Worm (Caenorhabditis elegans) whole organism, early embryonic: Measurements from ENCODE around the gene M28.4.

Experiments used
- F13C5.2 ChIP-seq: sonication (generic microtip); optimal IDR thresholded peaks from 2 replicates; lab custom pipeline; 2017; ENCODE audit warnings: mild to moderate bottlenecking, missing genetic modification characterization, inconsistent platforms, missing compliant biosample characterization
- aly-1 ChIP-seq: sonication (generic microtip); optimal IDR thresholded peaks from 2 replicates; lab custom pipeline; 2016; ENCODE audit warnings: missing genetic modification characterization, missing compliant biosample characterization
- ama-1 ChIP-seq: fragments of 150-350 bp; optimal IDR thresholded peaks from 2 replicates; lab custom pipeline; 2014
- ceh-13 ChIP-seq: fragments of 200-800 bp; sonication (Bioruptor generic); optimal IDR thresholded peaks from 2 replicates; lab custom pipeline; 2018; ENCODE audit warnings: mild to moderate bottlenecking, missing genetic modification characterization, missing compliant biosample characterization
- ets-7 ChIP-seq: sonication (generic microtip); optimal IDR thresholded peaks from 2 replicates; lab custom pipeline; 2016; ENCODE audit warnings: missing genotype, missing genetic modification characterization, missing compliant biosample characterization
- flt-1 ChIP-seq: fragments of 200-800 bp; sonication (Bioruptor generic); IDR thresholded peaks from 2 replicates; pipeline ENCODE4 v1.3.6; 2022; ENCODE audit warnings: missing genetic modification characterization, missing compliant biosample characterization
- hmbx-1 ChIP-seq: sonication (generic microtip); optimal IDR thresholded peaks from 2 replicates; lab custom pipeline; 2016; ENCODE audit warnings: mild to moderate bottlenecking, missing genetic modification characterization, missing compliant biosample characterization
- hnd-1 ChIP-seq: sonication (generic microtip); optimal IDR thresholded peaks from 2 replicates; lab custom pipeline; 2016; ENCODE audit warnings: missing genetic modification characterization, missing compliant biosample characterization
- pes-1 ChIP-seq: fragments of 200-800 bp; sonication (Bioruptor generic); IDR thresholded peaks from 2 replicates; pipeline ENCODE4 v1.3.6; 2022; ENCODE audit warnings: missing genetic modification reagents, missing genetic modification characterization, missing compliant biosample characterization
- scrt-1 ChIP-seq: fragments of 200-800 bp; sonication (Bioruptor generic); IDR thresholded peaks from 2 replicates; pipeline ENCODE4 v1.3.6; 2022; ENCODE audit warnings: missing genetic modification characterization, missing compliant biosample characterization
- sea-1 ChIP-seq: fragments of 200-800 bp; sonication (Bioruptor generic); conservative IDR thresholded peaks from 2 replicates; pipeline ENCODE4 v1.3.6; 2022; ENCODE audit warnings: missing genetic modification characterization, missing compliant biosample characterization
- tbx-11 ChIP-seq: fragments of 200-800 bp; sonication (Bioruptor generic); IDR thresholded peaks from 2 replicates; pipeline ENCODE4 v1.3.6; 2022; ENCODE audit warnings: missing genetic modification characterization, missing compliant biosample characterization
- tbx-37 ChIP-seq: fragments of 200-800 bp; sonication (Bioruptor generic); conservative IDR thresholded peaks from 2 replicates; pipeline ENCODE4 v1.3.6; 2022; ENCODE audit warnings: missing genetic modification reagents, missing genetic modification characterization, missing compliant biosample characterization
- tra-4 ChIP-seq: sonication (generic microtip); optimal IDR thresholded peaks from 2 replicates; lab custom pipeline; 2017; ENCODE audit warnings: missing genetic modification characterization, missing compliant biosample characterization

- TF ChIP-seq tra-4 (tag; lab: Kevin White, UChicago) (no peak), ama-1 (lab: Kevin White, UChicago) (no peak), hnd-1 (tag; lab: Kevin White, UChicago) (no peak), F13C5.2 (tag; lab: Kevin White, UChicago) (no peak), tbx-37 (no peak), sea-1 (GFP tag; lab: Robert Waterston, UW) (no peak), flt-1 (GFP tag; lab: Robert Waterston, UW) (no peak), aly-1 (no peak), ceh-13 (GFP tag; lab: Kevin White, UChicago) (no peak), pes-1 (GFP tag; lab: Robert Waterston, UW) (no peak), ets-7 (tag; lab: Kevin White, UChicago) (no peak), scrt-1 (no peak), hmbx-1 (tag; lab: Kevin White, UChicago) (no peak), tbx-11 (GFP tag; lab: Robert Waterston, UW) (no peak)
Measured at ce11 chrII:10652112-10652511, 8.6 kb downstream of the M28.4 start, which contains the start of gene nphp-1.
